Fruit fly (Drosophila melanogaster) whole organism, embryonic: ENCODE results near the gene Mical.
A peak's percentile ranks its signal among the peaks of the same experiment; 100 is the strongest.

Experiments
- Bdp1 ChIP-seq: fragments of 200-800 bp; sonication (Bioruptor generic); optimal IDR thresholded peaks from 3 replicates; lab custom pipeline; 2016; ENCODE audit warnings: missing biosample characterization, missing genetic modification characterization
- C15 ChIP-seq: fragments of 200-800 bp; sonication (Bioruptor generic); IDR thresholded peaks from 3 replicates; pipeline ENCODE4 v1.3.6; 2022; ENCODE audit warnings: missing biosample characterization, missing genetic modification characterization
- CG10267 ChIP-seq: fragments of 200-800 bp; sonication (Bioruptor generic); optimal IDR thresholded peaks from 2 replicates; lab custom pipeline; 2018; ENCODE audit warnings: missing biosample characterization, mild to moderate bottlenecking, missing genetic modification characterization, moderate library complexity
- CG10979 ChIP-seq: fragments of 200-800 bp; sonication (Bioruptor generic); optimal IDR thresholded peaks from 2 replicates; lab custom pipeline; 2018; ENCODE audit warnings: missing biosample characterization, mild to moderate bottlenecking, missing genetic modification characterization, moderate library complexity
- CG11723 ChIP-seq: fragments of 200-800 bp; sonication (Bioruptor generic); optimal IDR thresholded peaks from 2 replicates; lab custom pipeline; 2017; ENCODE audit warnings: missing biosample characterization, mild to moderate bottlenecking, missing genetic modification characterization
- CG12071 ChIP-seq: fragments of 200-800 bp; sonication (Bioruptor generic); optimal IDR thresholded peaks from 3 replicates; lab custom pipeline; 2018; ENCODE audit warnings: missing biosample characterization, mild to moderate bottlenecking, missing genetic modification characterization
- CG12391 ChIP-seq: fragments of 200-800 bp; sonication (Bioruptor generic); optimal IDR thresholded peaks from 3 replicates; lab custom pipeline; 2018; ENCODE audit warnings: missing biosample characterization, mild to moderate bottlenecking, missing genetic modification characterization, moderate library complexity
- CG1602 ChIP-seq: fragments of 200-800 bp; sonication (Bioruptor generic); optimal IDR thresholded peaks from 3 replicates; lab custom pipeline; 2016; ENCODE audit warnings: missing biosample characterization, missing genetic modification characterization
- CG16779 ChIP-seq: fragments of 200-800 bp; sonication (Bioruptor generic); IDR thresholded peaks from 2 replicates; pipeline ENCODE4 v1.3.6; 2022; ENCODE audit warnings: missing biosample characterization, missing genetic modification characterization
- CG17829 ChIP-seq: fragments of 200-800 bp; optimal IDR thresholded peaks from 2 replicates; lab custom pipeline; 2019; ENCODE audit warnings: missing biosample characterization, mild to moderate bottlenecking, missing genetic modification characterization, moderate library complexity
- CG2875 ChIP-seq: fragments of 200-800 bp; sonication (Bioruptor generic); optimal IDR thresholded peaks from 2 replicates; lab custom pipeline; 2017; ENCODE audit warnings: missing biosample characterization, mild to moderate bottlenecking, missing genetic modification characterization, missing genetic modification reagents
- CG2889 ChIP-seq: fragments of 200-800 bp; sonication (Bioruptor generic); IDR thresholded peaks from 3 replicates; pipeline ENCODE4 v1.3.6; 2022; ENCODE audit warnings: missing biosample characterization, missing genetic modification characterization
- CG30403 ChIP-seq: fragments of 200-800 bp; sonication (Bioruptor generic); optimal IDR thresholded peaks from 3 replicates; lab custom pipeline; 2016; ENCODE audit warnings: missing biosample characterization, missing genetic modification characterization
- CG4282 ChIP-seq: fragments of 200-800 bp; sonication (Bioruptor generic); optimal IDR thresholded peaks from 2 replicates; lab custom pipeline; 2016; ENCODE audit warnings: missing biosample characterization, missing genetic modification characterization
- CG4328 ChIP-seq: fragments of 200-800 bp; sonication (Bioruptor generic); optimal IDR thresholded peaks from 3 replicates; lab custom pipeline; 2017; ENCODE audit warnings: missing biosample characterization, missing genetic modification reagents, missing genetic modification characterization
- CG6254 ChIP-seq: fragments of 200-800 bp; sonication (Bioruptor generic); optimal IDR thresholded peaks from 3 replicates; lab custom pipeline; 2017; ENCODE audit warnings: mild to moderate bottlenecking, missing biosample characterization, missing genetic modification reagents, missing genetic modification characterization
- CG7745 ChIP-seq: fragments of 200-800 bp; sonication (Bioruptor generic); optimal IDR thresholded peaks from 2 replicates; lab custom pipeline; 2018; ENCODE audit warnings: missing biosample characterization, mild to moderate bottlenecking, missing genetic modification characterization, moderate library complexity
- CG9215 ChIP-seq: fragments of 200-800 bp; sonication (Bioruptor generic); IDR thresholded peaks from 2 replicates; pipeline ENCODE4 v1.3.6; 2022; ENCODE audit warnings: missing biosample characterization, missing genetic modification characterization
- CG9609 ChIP-seq: fragments of 200-800 bp; sonication (Bioruptor generic); optimal IDR thresholded peaks from 3 replicates; lab custom pipeline; 2016; ENCODE audit warnings: missing biosample characterization, missing genetic modification characterization
- CG9817 ChIP-seq: fragments of 200-800 bp; sonication (Bioruptor generic); optimal IDR thresholded peaks from 2 replicates; lab custom pipeline; 2018; ENCODE audit warnings: missing biosample characterization, mild to moderate bottlenecking, missing genetic modification characterization, moderate library complexity
- D ChIP-seq, 2 experiments: fragments of 200-800 bp in 1 of 2; fragments of >200 bp in 1 of 2; sonication (Bioruptor generic) in 1 of 2; optimal IDR thresholded peaks; 2 replicates in 1 of 2; 3 replicates in 1 of 2; lab custom pipeline; 2017; ENCODE audit warnings: mild to moderate bottlenecking in 1 of 2, missing biosample characterization in 1 of 2, missing genetic modification characterization in 1 of 2, missing genetic modification reagents in 1 of 2
- Dll ChIP-seq: fragments of 200-800 bp; sonication (Bioruptor generic); IDR thresholded peaks from 4 replicates; pipeline ENCODE4 v1.3.6; 2022; ENCODE audit warnings: missing biosample characterization, missing genetic modification characterization; ENCODE audit not compliant: partially characterized antibody
- E2f1 ChIP-seq: fragments of 200-800 bp; sonication (Bioruptor generic); IDR thresholded peaks from 2 replicates; pipeline ENCODE4 v1.3.6; 2022; ENCODE audit warnings: missing biosample characterization, missing genetic modification characterization
- Fer1 ChIP-seq: fragments of 200-800 bp; sonication (Bioruptor generic); optimal IDR thresholded peaks from 2 replicates; lab custom pipeline; 2017; ENCODE audit warnings: missing biosample characterization, mild to moderate bottlenecking, missing genetic modification characterization
- HmgD ChIP-seq: fragments of 200-800 bp; sonication (Bioruptor generic); optimal IDR thresholded peaks from 3 replicates; lab custom pipeline; 2016; ENCODE audit warnings: missing biosample characterization, missing genetic modification characterization
- Hmr ChIP-seq: fragments of 200-800 bp; sonication (Bioruptor generic); optimal IDR thresholded peaks from 3 replicates; lab custom pipeline; 2017; ENCODE audit warnings: mild to moderate bottlenecking, missing biosample characterization, missing genetic modification reagents, missing genetic modification characterization
- MBD-R2 ChIP-seq: fragments of 200-800 bp; sonication (Bioruptor generic); IDR thresholded peaks from 2 replicates; pipeline ENCODE4 v1.3.6; 2022; ENCODE audit warnings: missing biosample characterization, missing genetic modification characterization
- MESR4 ChIP-seq: fragments of 200-800 bp; sonication (Bioruptor generic); optimal IDR thresholded peaks from 2 replicates; lab custom pipeline; 2018; ENCODE audit warnings: missing biosample characterization, mild to moderate bottlenecking, missing genetic modification characterization, moderate library complexity
- Mad ChIP-seq: fragments of 200-800 bp; sonication (Bioruptor generic); optimal IDR thresholded peaks from 2 replicates; lab custom pipeline; 2016; ENCODE audit warnings: missing biosample characterization, missing genetic modification characterization
- Ssrp ChIP-seq: fragments of 200-800 bp; sonication (Bioruptor generic); optimal IDR thresholded peaks from 2 replicates; lab custom pipeline; 2018; ENCODE audit warnings: missing biosample characterization, mild to moderate bottlenecking, missing genetic modification characterization, moderate library complexity
- Xbp1 ChIP-seq: fragments of 200-800 bp; sonication (Bioruptor generic); optimal IDR thresholded peaks from 3 replicates; lab custom pipeline; 2016; ENCODE audit warnings: missing biosample characterization, mild to moderate bottlenecking, missing genetic modification characterization
- cato ChIP-seq: fragments of 200-800 bp; sonication (Bioruptor generic); optimal IDR thresholded peaks from 2 replicates; lab custom pipeline; 2016; ENCODE audit warnings: missing biosample characterization, missing genetic modification characterization, borderline replicate concordance
- caup ChIP-seq: fragments of 200-800 bp; sonication (Bioruptor generic); optimal IDR thresholded peaks from 3 replicates; lab custom pipeline; 2017; ENCODE audit warnings: missing biosample characterization, mild to moderate bottlenecking, missing genetic modification characterization, moderate library complexity; ENCODE audit not compliant: severe bottlenecking
- ci ChIP-seq: fragments of 200-800 bp; sonication (Bioruptor generic); IDR thresholded peaks from 3 replicates; pipeline ENCODE4 v1.3.6; 2022; ENCODE audit warnings: missing biosample characterization, missing genetic modification characterization
- dmrt99B ChIP-seq: fragments of 200-800 bp; sonication (Bioruptor generic); optimal IDR thresholded peaks from 2 replicates; lab custom pipeline; 2018; ENCODE audit warnings: missing biosample characterization, mild to moderate bottlenecking, missing genetic modification characterization, moderate library complexity
- dysf ChIP-seq: fragments of 200-800 bp; sonication (Bioruptor generic); IDR thresholded peaks from 3 replicates; pipeline ENCODE4 v1.3.6; 2022; ENCODE audit warnings: missing biosample characterization, missing genetic modification characterization
- fd96Cb ChIP-seq: fragments of 200-800 bp; sonication (Bioruptor generic); optimal IDR thresholded peaks from 2 replicates; lab custom pipeline; 2018; ENCODE audit warnings: missing biosample characterization, mild to moderate bottlenecking, missing genetic modification characterization, moderate library complexity
- ftz-f1 ChIP-seq: fragments of 200-800 bp; sonication (Bioruptor generic); optimal IDR thresholded peaks from 2 replicates; lab custom pipeline; 2016; ENCODE audit warnings: missing biosample characterization, missing genetic modification characterization
- gce ChIP-seq: fragments of 200-800 bp; sonication (Bioruptor generic); IDR thresholded peaks from 3 replicates; pipeline ENCODE4 v1.3.6; 2022; ENCODE audit warnings: missing biosample characterization, missing genetic modification characterization
- ham ChIP-seq: fragments of 200-800 bp; sonication (Bioruptor generic); IDR thresholded peaks from 2 replicates; pipeline ENCODE4 v1.3.6; 2022; ENCODE audit warnings: missing biosample characterization, missing genetic modification characterization
- hbn ChIP-seq: fragments of 200-800 bp; sonication (Bioruptor generic); IDR thresholded peaks from 2 replicates; pipeline ENCODE4 v1.3.6; 2022; ENCODE audit warnings: missing biosample characterization, missing genetic modification characterization; ENCODE audit not compliant: partially characterized antibody
- lmd ChIP-seq: fragments of 200-800 bp; sonication (Bioruptor generic); IDR thresholded peaks from 2 replicates; pipeline ENCODE4 v1.3.6; 2022; ENCODE audit warnings: missing biosample characterization, missing genetic modification characterization
- lov ChIP-seq, 2 experiments: fragments of 200-800 bp in 1 of 2; fragments of >200 bp in 1 of 2; sonication (Bioruptor generic) in 1 of 2; IDR thresholded peaks in 1 of 2; optimal IDR thresholded peaks in 1 of 2; 2 replicates in 1 of 2; 3 replicates in 1 of 2; pipeline versions ENCODE4 v1.3.6 to Lab custom; 2017 to 2022; ENCODE audit warnings: missing biosample characterization in 1 of 2, missing genetic modification characterization in 1 of 2
- mld ChIP-seq: fragments of 200-800 bp; sonication (Bioruptor generic); IDR thresholded peaks from 3 replicates; pipeline ENCODE4 v1.3.6; 2022; ENCODE audit warnings: missing biosample characterization, missing genetic modification characterization; ENCODE audit not compliant: partially characterized antibody
- odd ChIP-seq: fragments of 200-800 bp; sonication (Bioruptor generic); optimal IDR thresholded peaks from 2 replicates; lab custom pipeline; 2017; ENCODE audit warnings: missing biosample characterization, mild to moderate bottlenecking, missing genetic modification characterization
- sens-2 ChIP-seq: fragments of 200-800 bp; sonication (Bioruptor generic); IDR thresholded peaks from 2 replicates; pipeline ENCODE4 v1.3.6; 2022; ENCODE audit warnings: missing biosample characterization, missing genetic modification characterization
- sob ChIP-seq: fragments of 200-800 bp; sonication (Bioruptor generic); IDR thresholded peaks from 2 replicates; pipeline ENCODE4 v1.3.6; 2022; ENCODE audit warnings: missing biosample characterization, missing genetic modification characterization
- tna ChIP-seq: fragments of 200-800 bp; sonication (Bioruptor generic); IDR thresholded peaks from 2 replicates; pipeline ENCODE4 v1.3.6; 2022; ENCODE audit warnings: missing biosample characterization, missing genetic modification characterization; ENCODE audit not compliant: partially characterized antibody

Gene Mical

dm6 chr3R:10048035-10048774 is 5.5 kb upstream of the Mical start (continued):
- TF ChIP-seq CG17829 (tag; lab: Kevin White, UChicago) (peak; percentile 51), CG30403 (GFP tag; lab: Kevin White, UChicago) (peak; percentile 52), sob (GFP tag; lab: Robert Waterston, UW) (no peak), CG16779 (GFP tag; lab: Robert Waterston, UW) (no peak), CG12071 (no peak), lmd (no peak), CG2875 (GFP tag; lab: Kevin White, UChicago) (peak; percentile 47), Fer1 (GFP tag; lab: Kevin White, UChicago) (peak; percentile 45), dysf (GFP tag; lab: Robert Waterston, UW) (0 out of 3 replicates have a peak, but pooled peaks have one; percentile 36), MESR4 (no peak), CG10979 (tag; lab: Kevin White, UChicago) (peak; percentile 52), HmgD (GFP tag; lab: Kevin White, UChicago) (no peak), Bdp1 (GFP tag; lab: Kevin White, UChicago) (no peak), mld (GFP tag; lab: Robert Waterston, UW) (no peak), Xbp1 (GFP tag; lab: Kevin White, UChicago) (peak; percentile 19), Hmr (GFP tag; lab: Kevin White, UChicago) (peak; percentile 40), CG2889 (GFP tag; lab: Robert Waterston, UW) (0 out of 3 replicates have a peak, but pooled peaks have one; percentile 21), ci (GFP tag; lab: Robert Waterston, UW) (no peak), caup (GFP tag; lab: Kevin White, UChicago) (peak; percentile 15), CG11723 (GFP tag; lab: Kevin White, UChicago) (no peak), ham (GFP tag; lab: Robert Waterston, UW) (no peak), cato (GFP tag; lab: Kevin White, UChicago) (no peak), fd96Cb (tag; lab: Kevin White, UChicago) (peak; percentile 29), CG9609 (GFP tag; lab: Kevin White, UChicago) (no peak), C15 (GFP tag; lab: Robert Waterston, UW) (no peak), odd (GFP tag; lab: Kevin White, UChicago) (peak; percentile 8), Dll (no peak), hbn (GFP tag; lab: Robert Waterston, UW) (no peak), D (optimal IDR thresholded peaks at IDR 0.05; lab: Kevin White, UChicago) (peak; percentile 92), D (GFP tag; optimal IDR thresholded peaks at IDR 0.05; lab: Kevin White, UChicago) (peak; percentile 26), CG1602 (peak; percentile 11), CG10267 (tag; lab: Kevin White, UChicago) (peak; percentile 12), CG4282 (GFP tag; lab: Kevin White, UChicago) (no peak), CG6254 (GFP tag; lab: Kevin White, UChicago) (no peak), sens-2 (GFP tag; lab: Robert Waterston, UW) (no peak), E2f1 (GFP tag; lab: Robert Waterston, UW) (no peak), CG4328 (GFP tag; lab: Kevin White, UChicago) (no peak), Ssrp (peak; percentile 57), Mad (GFP tag; lab: Kevin White, UChicago) (no peak), CG7745 (tag; lab: Kevin White, UChicago) (no peak), CG12391 (tag; lab: Kevin White, UChicago) (peak; percentile 47), lov (optimal IDR thresholded peaks at IDR 0.05; lab: Kevin White, UChicago) (no peak), lov (GFP tag; IDR thresholded peaks at IDR 0.05; lab: Robert Waterston, UW) (no peak), ftz-f1 (no peak), tna (GFP tag; lab: Robert Waterston, UW) (no peak), MBD-R2 (GFP tag; lab: Robert Waterston, UW) (0 out of 2 replicates have a peak, but pooled peaks have one; percentile 7), gce (no peak), CG9817 (no peak), dmrt99B (tag; lab: Kevin White, UChicago) (peak; percentile 71), CG9215 (GFP tag; lab: Robert Waterston, UW) (no peak)
